Fruit fly (Drosophila melanogaster) whole organism: ENCODE measurements around the gene aub.

Experiments
- CG8478 ChIP-seq: fragments of >200 bp; optimal IDR thresholded peaks from 2 replicates; lab custom pipeline; 2018; ENCODE audit warnings: inconsistent platforms
- EcR ChIP-seq, 2 experiments: fragments of >200 bp; optimal IDR thresholded peaks; 2 replicates each; lab custom pipeline; 2017; ENCODE audit warnings: missing biosample characterization in 2 of 2, missing genetic modification characterization in 2 of 2, missing genetic modification reagents in 2 of 2
- pan ChIP-seq: fragments of >200 bp; optimal IDR thresholded peaks from 2 replicates; lab custom pipeline; 2017

DNA sequence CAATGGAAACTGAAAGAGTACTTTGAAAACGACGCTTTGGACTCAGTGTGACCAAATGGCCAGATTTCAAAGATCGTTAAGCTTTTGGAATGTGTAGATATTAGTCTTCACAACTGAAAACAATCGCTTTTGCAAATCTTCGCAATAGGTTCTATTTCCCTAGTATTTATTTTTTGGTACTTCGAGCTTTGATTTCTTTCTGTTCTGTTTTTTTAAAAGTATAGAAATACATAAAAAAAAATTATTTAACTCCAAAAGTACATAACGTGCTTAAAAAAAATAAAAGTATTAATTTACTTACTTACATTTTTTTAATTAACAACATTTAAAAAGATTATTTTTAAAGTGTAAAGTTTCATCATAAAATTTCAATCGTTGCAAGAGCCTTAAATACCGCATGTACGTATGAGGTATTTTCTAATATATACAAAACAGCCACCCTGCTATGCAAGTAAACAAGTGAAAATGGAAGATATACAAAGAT, 13.9 kb downstream of the aub start, which contains the start of the genes piwi and CG12253:
- TF ChIP-seq pan (lab: Kevin White, UChicago) = no peak
- no peak for TF ChIP-seq EcR (GFP tag; optimal IDR thresholded peaks at IDR 0.05; lab: Kevin White, UChicago)
- TF ChIP-seq CG8478 = no peak
